Worm (Caenorhabditis elegans) whole organism, L3 larva: ENCODE data around the gene gvd-1.
A peak's percentile ranks its signal among the peaks of the same experiment; 100 is the strongest.

Experiments
- R02D3.7 ChIP-seq: fragments of 150-350 bp; optimal IDR thresholded peaks from 2 replicates; lab custom pipeline; 2014; ENCODE audit warnings: missing biosample characterization, missing genetic modification characterization
- ZK546.5 ChIP-seq: sonication (generic microtip); optimal IDR thresholded peaks from 2 replicates; lab custom pipeline; 2017; ENCODE audit warnings: missing biosample characterization, missing genetic modification characterization
- aly-2 ChIP-seq: fragments of 150-350 bp; optimal IDR thresholded peaks from 2 replicates; lab custom pipeline; 2014; ENCODE audit warnings: missing biosample characterization, missing genetic modification characterization
- ceh-16 ChIP-seq: sonication (generic microtip); optimal IDR thresholded peaks from 2 replicates; lab custom pipeline; 2017; ENCODE audit warnings: missing biosample characterization, missing genetic modification characterization
- ceh-28 ChIP-seq: fragments of 150-350 bp; optimal IDR thresholded peaks from 2 replicates; lab custom pipeline; 2014; ENCODE audit warnings: missing biosample characterization, missing genetic modification reagents, missing genetic modification characterization
- ceh-82 ChIP-seq: fragments of 150-350 bp; optimal IDR thresholded peaks from 2 replicates; lab custom pipeline; 2014; ENCODE audit warnings: missing biosample characterization, missing genetic modification characterization
- ceh-9 ChIP-seq: sonication (generic microtip); optimal IDR thresholded peaks from 2 replicates; lab custom pipeline; 2018; ENCODE audit warnings: missing biosample characterization, missing genetic modification characterization
- egl-27 ChIP-seq: sonication (generic microtip); optimal IDR thresholded peaks from 4 replicates; lab custom pipeline; 2017; ENCODE audit warnings: missing biosample characterization, missing genetic modification reagents, missing genetic modification characterization
- egl-5 ChIP-seq: fragments of 150-350 bp; optimal IDR thresholded peaks from 2 replicates; lab custom pipeline; 2017; ENCODE audit warnings: missing biosample characterization, missing genetic modification reagents, missing genetic modification characterization, inconsistent platforms
- elt-1 ChIP-seq: fragments of 150-350 bp; optimal IDR thresholded peaks from 2 replicates; lab custom pipeline; 2014; ENCODE audit warnings: missing biosample characterization, missing genetic modification characterization
- elt-2 ChIP-seq: sonication (generic microtip); optimal IDR thresholded peaks from 2 replicates; lab custom pipeline; 2016; ENCODE audit warnings: missing genetic modification reagents, mild to moderate bottlenecking, missing genetic modification characterization, missing compliant biosample characterization
- elt-3 ChIP-seq, 3 experiments: fragments of 150-350 bp in 1 of 3; sonication (generic microtip) in 2 of 3; optimal IDR thresholded peaks; 2 replicates in 2 of 3; 4 replicates in 1 of 3; lab custom pipeline; 2014 to 2017; ENCODE audit warnings: missing biosample characterization in 3 of 3, missing genetic modification characterization in 3 of 3
- eor-1 ChIP-seq, 2 experiments: fragments of 150-350 bp; optimal IDR thresholded peaks; 2 replicates each; lab custom pipeline; 2014 to 2018; ENCODE audit warnings: missing biosample characterization in 2 of 2, missing genetic modification characterization in 2 of 2
- fkh-2 ChIP-seq: fragments of 150-350 bp; optimal IDR thresholded peaks from 2 replicates; lab custom pipeline; 2014; ENCODE audit warnings: missing biosample characterization, missing genetic modification reagents, missing genetic modification characterization
- fos-1 ChIP-seq: fragments of 150-350 bp; optimal IDR thresholded peaks from 2 replicates; lab custom pipeline; 2014; ENCODE audit warnings: missing biosample characterization, missing genetic modification characterization
- hmg-11 ChIP-seq: sonication (generic microtip); optimal IDR thresholded peaks from 2 replicates; lab custom pipeline; 2016; ENCODE audit warnings: missing genetic modification characterization, missing compliant biosample characterization
- jun-1 ChIP-seq: fragments of 150-350 bp; optimal IDR thresholded peaks from 2 replicates; lab custom pipeline; 2014; ENCODE audit warnings: missing biosample characterization, missing genetic modification reagents, missing genetic modification characterization
- lin-15B ChIP-seq: fragments of 150-350 bp; optimal IDR thresholded peaks from 2 replicates; lab custom pipeline; 2014; ENCODE audit warnings: missing biosample characterization, missing genetic modification characterization
- lin-39 ChIP-seq: fragments of 150-350 bp; optimal IDR thresholded peaks from 2 replicates; lab custom pipeline; 2018; ENCODE audit warnings: missing biosample characterization, missing genetic modification reagents, missing genetic modification characterization
- lsy-12 ChIP-seq: sonication (generic microtip); optimal IDR thresholded peaks from 2 replicates; lab custom pipeline; 2016; ENCODE audit warnings: mild to moderate bottlenecking, missing genetic modification characterization, missing compliant biosample characterization
- mdl-1 ChIP-seq: fragments of 150-350 bp; optimal IDR thresholded peaks from 2 replicates; lab custom pipeline; 2014; ENCODE audit warnings: missing biosample characterization, missing genetic modification characterization
- nfya-1 ChIP-seq: sonication (generic microtip); optimal IDR thresholded peaks from 2 replicates; lab custom pipeline; 2017; ENCODE audit warnings: missing genetic modification characterization, mild to moderate bottlenecking, missing compliant biosample characterization, antibody characterized with exemption, moderate library complexity; ENCODE audit not compliant: insufficient read depth
- nhr-11 ChIP-seq: fragments of 150-350 bp; optimal IDR thresholded peaks from 2 replicates; lab custom pipeline; 2014; ENCODE audit warnings: missing biosample characterization, missing genetic modification characterization
- nhr-23 ChIP-seq: fragments of 150-350 bp; optimal IDR thresholded peaks from 2 replicates; lab custom pipeline; 2014; ENCODE audit warnings: missing biosample characterization, missing genetic modification reagents, missing genetic modification characterization
- nhr-25 ChIP-seq: sonication (generic microtip); optimal IDR thresholded peaks from 2 replicates; lab custom pipeline; 2017; ENCODE audit warnings: missing biosample characterization, missing genetic modification characterization
- nhr-43 ChIP-seq: sonication (generic microtip); optimal IDR thresholded peaks from 2 replicates; lab custom pipeline; 2016; ENCODE audit warnings: mild to moderate bottlenecking, missing genetic modification characterization, missing compliant biosample characterization; ENCODE audit not compliant: poor library complexity, severe bottlenecking
- nhr-76 ChIP-seq: fragments of 150-350 bp; sonication (generic microtip); optimal IDR thresholded peaks from 5 replicates; lab custom pipeline; 2014; ENCODE audit warnings: missing biosample characterization, missing genetic modification characterization
- nhr-77 ChIP-seq: fragments of 150-350 bp; optimal IDR thresholded peaks from 2 replicates; lab custom pipeline; 2014; ENCODE audit warnings: missing biosample characterization, missing genetic modification characterization
- pha-4 ChIP-seq: fragments of 150-350 bp; optimal IDR thresholded peaks from 2 replicates; lab custom pipeline; 2014; ENCODE audit warnings: missing biosample characterization, missing genetic modification reagents, missing genetic modification characterization
- pqm-1 ChIP-seq: fragments of 150-350 bp; optimal IDR thresholded peaks from 2 replicates; lab custom pipeline; 2017; ENCODE audit warnings: missing biosample characterization, missing genetic modification characterization, inconsistent platforms
- skn-1 ChIP-seq: fragments of 150-350 bp; optimal IDR thresholded peaks from 2 replicates; lab custom pipeline; 2014; ENCODE audit warnings: missing biosample characterization, missing genetic modification characterization
- snpc-4 ChIP-seq: fragments of 150-350 bp; optimal IDR thresholded peaks from 2 replicates; lab custom pipeline; 2014; ENCODE audit warnings: missing biosample characterization, missing genetic modification characterization
- tbx-2 ChIP-seq: sonication (generic microtip); optimal IDR thresholded peaks from 2 replicates; lab custom pipeline; 2016; ENCODE audit warnings: mild to moderate bottlenecking, missing genetic modification characterization, missing compliant biosample characterization
- unc-39 ChIP-seq: sonication (generic microtip); optimal IDR thresholded peaks from 4 replicates; lab custom pipeline; 2017; ENCODE audit warnings: missing biosample characterization, missing genetic modification characterization
- unc-62 ChIP-seq: fragments of 150-350 bp; sonication (generic microtip); optimal IDR thresholded peaks from 4 replicates; lab custom pipeline; 2014; ENCODE audit warnings: missing biosample characterization, missing genetic modification reagents, missing genetic modification characterization
- zag-1 ChIP-seq: fragments of 150-350 bp; optimal IDR thresholded peaks from 2 replicates; lab custom pipeline; 2014; ENCODE audit warnings: missing biosample characterization, missing genetic modification characterization
- ztf-4 ChIP-seq: fragments of 150-350 bp; optimal IDR thresholded peaks from 2 replicates; lab custom pipeline; 2014; ENCODE audit warnings: missing biosample characterization, missing genetic modification characterization

gvd-1 gene

DNA sequence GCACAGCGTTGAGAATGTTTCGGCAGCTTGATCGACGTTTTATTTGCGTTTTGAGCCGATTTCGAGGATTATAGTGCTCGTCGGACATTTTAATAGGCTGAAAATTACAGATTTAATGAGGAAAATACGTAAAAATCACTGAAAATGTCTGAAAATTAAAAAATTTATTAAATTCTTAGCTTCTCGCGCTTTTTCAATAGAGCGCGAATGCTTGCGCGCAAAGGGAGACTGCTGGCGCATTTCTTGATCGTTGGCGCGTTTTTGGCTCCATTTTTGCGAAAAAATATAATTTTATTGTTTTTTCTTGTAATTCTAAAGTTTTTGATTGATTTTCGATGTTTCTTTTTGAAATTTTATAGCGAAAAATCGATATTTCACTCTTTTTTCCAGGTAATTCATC lies 46.9 kb downstream of the gvd-1 start, which contains the start of the genes dnsn-1 and C24H12.4:
dnsn-1 (minus strand) TSS at position 101 of the 400 bp plus-strand sequence.
C24H12.4 (plus strand) TSS at position 391 of the 400 bp plus-strand sequence.
- TF ChIP-seq zag-1 (tag; lab: Kevin White, UChicago), result peak; percentile 26
- TF ChIP-seq unc-62 (GFP tag; lab: Kevin White, UChicago), result peak; percentile 27
- no peak for TF ChIP-seq aly-2 (tag; lab: Kevin White, UChicago)
- TF ChIP-seq nhr-76, result peak; percentile 33
- no peak for TF ChIP-seq fos-1 (tag; lab: Kevin White, UChicago)
- peak; percentile 89 for TF ChIP-seq snpc-4 (tag; lab: Kevin White, UChicago)
- peak; percentile 82 for TF ChIP-seq R02D3.7 (tag; lab: Kevin White, UChicago)
- no peak for TF ChIP-seq ztf-4 (tag; lab: Kevin White, UChicago)
- no peak for TF ChIP-seq ceh-9 (tag; lab: Kevin White, UChicago)
- peak; percentile 79 for TF ChIP-seq tbx-2 (tag; lab: Kevin White, UChicago)
- no peak for TF ChIP-seq ZK546.5 (tag; lab: Kevin White, UChicago)
- peak; percentile 84 for TF ChIP-seq skn-1 (tag; lab: Kevin White, UChicago)
- peak; percentile 30 for TF ChIP-seq ceh-82 (tag; lab: Kevin White, UChicago)
- peak; percentile 64 for TF ChIP-seq jun-1
- TF ChIP-seq fkh-2 (tag; lab: Kevin White, UChicago), result peak; percentile 34
- TF ChIP-seq lsy-12 (tag; lab: Kevin White, UChicago), result peak; percentile 76
- TF ChIP-seq elt-2, result peak; percentile 63
- TF ChIP-seq ceh-28 (tag; lab: Kevin White, UChicago), result peak; percentile 78
- TF ChIP-seq hmg-11 (tag; lab: Kevin White, UChicago), result peak; percentile 66
- TF ChIP-seq lin-39 (tag; lab: Kevin White, UChicago), result peak; percentile 70
- peak; percentile 29 for TF ChIP-seq nhr-77 (tag; lab: Kevin White, UChicago)
- TF ChIP-seq nhr-23 (tag; lab: Kevin White, UChicago), result peak; percentile 95
- TF ChIP-seq egl-27 (tag; lab: Kevin White, UChicago), result no peak
- peak; percentile 68 for TF ChIP-seq pqm-1
- peak; percentile 64 for TF ChIP-seq egl-5 (tag; lab: Kevin White, UChicago)
- no peak for TF ChIP-seq mdl-1 (tag; lab: Kevin White, UChicago)
- no peak for TF ChIP-seq eor-1 (tag; optimal IDR thresholded peaks at IDR 0.05; lab: Kevin White, UChicago)
- peak; percentile 94 for TF ChIP-seq nfya-1 (tag; lab: Kevin White, UChicago)
- TF ChIP-seq unc-39 (tag; lab: Kevin White, UChicago), result no peak
- peak; percentile 61 for TF ChIP-seq nhr-25 (tag; lab: Kevin White, UChicago)
- TF ChIP-seq elt-1, result peak; percentile 16
- peak; percentile 99 for TF ChIP-seq lin-15B (tag; lab: Kevin White, UChicago)
- peak; percentile 15 for TF ChIP-seq nhr-11
- peak; percentile 90 for TF ChIP-seq nhr-43 (tag; lab: Kevin White, UChicago)
- peak; percentile 97 for TF ChIP-seq pha-4 (tag; lab: Kevin White, UChicago)
- TF ChIP-seq ceh-16 (tag; lab: Kevin White, UChicago), result peak; percentile 8
- TF ChIP-seq elt-3 (tag; optimal IDR thresholded peaks at IDR 0.05; lab: Kevin White, UChicago), result no peak
